Worm (Caenorhabditis elegans) whole organism, L2 larva: ENCODE data around the gene Y73C8C.10.
"Not testable (repeated sequence)": the region's sequence is repeated elsewhere in the genome, so short reads cannot be mapped to it uniquely, and the experiment has no call there.

Source experiments
- C34F6.9 ChIP-seq: fragments of 150-350 bp; optimal IDR thresholded peaks from 2 replicates; lab custom pipeline; 2014; ENCODE audit warnings: missing biosample characterization, missing genetic modification characterization
- R02D3.7 ChIP-seq: fragments of 150-350 bp; optimal IDR thresholded peaks from 2 replicates; lab custom pipeline; 2014; ENCODE audit warnings: missing biosample characterization, missing genetic modification characterization
- Y55F3AM.14 ChIP-seq: fragments of 200-800 bp; sonication (Bioruptor generic); optimal IDR thresholded peaks from 2 replicates; lab custom pipeline; 2018; ENCODE audit warnings: mild to moderate bottlenecking, missing genetic modification characterization, missing compliant biosample characterization
- alr-1 ChIP-seq: fragments of 150-350 bp; optimal IDR thresholded peaks from 2 replicates; lab custom pipeline; 2014; ENCODE audit warnings: missing biosample characterization, missing genetic modification characterization
- aly-2 ChIP-seq: fragments of 150-350 bp; optimal IDR thresholded peaks from 2 replicates; lab custom pipeline; 2014; ENCODE audit warnings: missing biosample characterization, missing genetic modification characterization
- ama-1 ChIP-seq: fragments of 150-350 bp; optimal IDR thresholded peaks from 2 replicates; lab custom pipeline; 2018; ENCODE audit warnings: inconsistent platforms
- ceh-16 ChIP-seq: fragments of 150-350 bp; optimal IDR thresholded peaks from 2 replicates; lab custom pipeline; 2014; ENCODE audit warnings: missing biosample characterization, missing genetic modification characterization
- ceh-82 ChIP-seq: fragments of 150-350 bp; optimal IDR thresholded peaks from 2 replicates; lab custom pipeline; 2014; ENCODE audit warnings: missing biosample characterization, missing genetic modification characterization
- crh-2 ChIP-seq: sonication (generic microtip); optimal IDR thresholded peaks from 2 replicates; lab custom pipeline; 2017; ENCODE audit warnings: missing biosample characterization, missing genetic modification characterization
- dmd-4 ChIP-seq: sonication (generic microtip); optimal IDR thresholded peaks from 2 replicates; lab custom pipeline; 2017; ENCODE audit warnings: missing biosample characterization, missing genetic modification characterization
- egl-27 ChIP-seq: sonication (generic microtip); optimal IDR thresholded peaks from 3 replicates; lab custom pipeline; 2017; ENCODE audit warnings: missing biosample characterization, missing genetic modification reagents, missing genetic modification characterization
- elt-1 ChIP-seq: fragments of 150-350 bp; optimal IDR thresholded peaks from 2 replicates; lab custom pipeline; 2014; ENCODE audit warnings: missing biosample characterization, missing genetic modification characterization
- fos-1 ChIP-seq: fragments of 150-350 bp; optimal IDR thresholded peaks from 2 replicates; lab custom pipeline; 2014; ENCODE audit warnings: missing biosample characterization, missing genetic modification characterization
- gmeb-1 ChIP-seq: fragments of 150-350 bp; optimal IDR thresholded peaks from 2 replicates; lab custom pipeline; 2014; ENCODE audit warnings: missing biosample characterization, missing genetic modification characterization
- lin-11 ChIP-seq: fragments of 150-350 bp; sonication (generic microtip); optimal IDR thresholded peaks from 2 replicates; lab custom pipeline; 2014; ENCODE audit warnings: missing biosample characterization, missing genetic modification characterization, inconsistent platforms, mixed read lengths
- lin-13 ChIP-seq: fragments of 150-350 bp; optimal IDR thresholded peaks from 2 replicates; lab custom pipeline; 2014; ENCODE audit warnings: missing biosample characterization, missing genetic modification reagents, missing genetic modification characterization
- lin-39 ChIP-seq: fragments of 150-350 bp; optimal IDR thresholded peaks from 2 replicates; lab custom pipeline; 2014; ENCODE audit warnings: missing biosample characterization, missing genetic modification reagents, missing genetic modification characterization
- lsy-2 ChIP-seq, 2 experiments: fragments of 150-350 bp in 1 of 2; sonication (generic microtip) in 1 of 2; optimal IDR thresholded peaks; 2 replicates each; lab custom pipeline; 2014 to 2017; ENCODE audit warnings: missing biosample characterization in 2 of 2, missing genetic modification characterization in 2 of 2
- mab-5 ChIP-seq: fragments of 150-350 bp; optimal IDR thresholded peaks from 2 replicates; lab custom pipeline; 2014; ENCODE audit warnings: missing biosample characterization, missing genetic modification characterization
- mbf-1 ChIP-seq: sonication (generic microtip); optimal IDR thresholded peaks from 2 replicates; lab custom pipeline; 2017; ENCODE audit warnings: missing biosample characterization, missing genetic modification characterization
- nhr-10 ChIP-seq: sonication (generic microtip); optimal IDR thresholded peaks from 2 replicates; lab custom pipeline; 2017; ENCODE audit warnings: missing biosample characterization, missing genetic modification characterization
- nhr-11 ChIP-seq: fragments of 150-350 bp; optimal IDR thresholded peaks from 2 replicates; lab custom pipeline; 2014; ENCODE audit warnings: missing biosample characterization, missing genetic modification characterization
- nhr-12 ChIP-seq: fragments of 150-350 bp; optimal IDR thresholded peaks from 2 replicates; lab custom pipeline; 2014; ENCODE audit warnings: missing biosample characterization, missing genetic modification characterization
- nhr-129 ChIP-seq: fragments of 150-350 bp; optimal IDR thresholded peaks from 2 replicates; lab custom pipeline; 2014; ENCODE audit warnings: missing biosample characterization, missing genetic modification characterization
- nhr-21 ChIP-seq: fragments of 150-350 bp; optimal IDR thresholded peaks from 2 replicates; lab custom pipeline; 2014; ENCODE audit warnings: missing biosample characterization, missing genetic modification characterization
- nhr-23 ChIP-seq: fragments of 150-350 bp; optimal IDR thresholded peaks from 2 replicates; lab custom pipeline; 2014; ENCODE audit warnings: missing biosample characterization, missing genetic modification reagents, missing genetic modification characterization
- nhr-237 ChIP-seq: fragments of 150-350 bp; optimal IDR thresholded peaks from 2 replicates; lab custom pipeline; 2014; ENCODE audit warnings: missing biosample characterization, missing genetic modification characterization
- sem-4 ChIP-seq: fragments of 150-350 bp; optimal IDR thresholded peaks from 2 replicates; lab custom pipeline; 2014; ENCODE audit warnings: missing biosample characterization, missing genetic modification reagents, missing genetic modification characterization
- skn-1 ChIP-seq: sonication (generic microtip); optimal IDR thresholded peaks from 2 replicates; lab custom pipeline; 2017; ENCODE audit warnings: missing biosample characterization, missing genetic modification characterization
- sma-3 ChIP-seq: sonication (generic microtip); optimal IDR thresholded peaks from 2 replicates; lab custom pipeline; 2016; ENCODE audit warnings: missing genetic modification reagents, missing genetic modification characterization, missing compliant biosample characterization
- sma-9 ChIP-seq, 2 experiments: fragments of 150-350 bp in 1 of 2; sonication (generic microtip) in 1 of 2; optimal IDR thresholded peaks; 2 replicates each; lab custom pipeline; 2014 to 2016; ENCODE audit warnings: missing genetic modification characterization in 2 of 2, mild to moderate bottlenecking in 1 of 2, missing biosample characterization in 1 of 2, missing compliant biosample characterization in 1 of 2, missing genetic modification reagents in 1 of 2, moderate library complexity in 1 of 2
- snpc-4 ChIP-seq: fragments of 150-350 bp; optimal IDR thresholded peaks from 2 replicates; lab custom pipeline; 2014; ENCODE audit warnings: missing biosample characterization, missing genetic modification characterization
- unc-55 ChIP-seq: fragments of 150-350 bp; sonication (generic microtip); optimal IDR thresholded peaks from 3 replicates; lab custom pipeline; 2014; ENCODE audit warnings: missing biosample characterization, missing genetic modification reagents, missing genetic modification characterization
- unc-62 ChIP-seq: fragments of 150-350 bp; optimal IDR thresholded peaks from 2 replicates; lab custom pipeline; 2014; ENCODE audit warnings: missing biosample characterization, missing genetic modification reagents, missing genetic modification characterization
- zag-1 ChIP-seq: fragments of 150-350 bp; optimal IDR thresholded peaks from 2 replicates; lab custom pipeline; 2014; ENCODE audit warnings: missing biosample characterization, missing genetic modification characterization
- ztf-11 ChIP-seq: sonication (generic microtip); optimal IDR thresholded peaks from 2 replicates; lab custom pipeline; 2017; ENCODE audit warnings: missing biosample characterization, missing genetic modification characterization

The Y73C8C.10 gene

ce11 chrV:3102049-3102448 is 25.5 kb downstream of the Y73C8C.10 start, which contains the start of gene Y73C8C.4:
Y73C8C.4 (minus strand) TSS chrV:3102149.
- TF ChIP-seq dmd-4, mbf-1, fos-1 (tag; lab: Kevin White, UChicago): not testable (repeated sequence)

ce11 chrV:3100527-3100926 is 27.0 kb downstream of the Y73C8C.10 start:
- TF ChIP-seq egl-27 (tag; lab: Kevin White, UChicago), result no peak
- TF ChIP-seq mbf-1 (tag; lab: Kevin White, UChicago), result no peak
- no peak for TF ChIP-seq nhr-23
- TF ChIP-seq unc-62 (GFP tag; lab: Kevin White, UChicago), result no peak
- TF ChIP-seq ztf-11 (tag; lab: Kevin White, UChicago), result no peak
- TF ChIP-seq lsy-2 (tag; optimal IDR thresholded peaks at IDR 0.05; lab: Kevin White, UChicago), result no peak
- TF ChIP-seq gmeb-1 (tag; lab: Kevin White, UChicago), result no peak
- no peak for TF ChIP-seq sma-3 (GFP tag; lab: Kevin White, UChicago)
- no peak for TF ChIP-seq lin-13
- no peak for TF ChIP-seq alr-1
- no peak for TF ChIP-seq nhr-21 (tag; lab: Kevin White, UChicago)
- no peak for TF ChIP-seq Y55F3AM.14 (GFP tag; lab: Kevin White, UChicago)
- no peak for TF ChIP-seq nhr-129 (tag; lab: Kevin White, UChicago)
- TF ChIP-seq, all 48 proteins: peak for 0

- TF ChIP-seq egl-27 (tag; lab: Kevin White, UChicago), result no peak
- no peak for TF ChIP-seq ceh-16 (tag; lab: Kevin White, UChicago)
- TF ChIP-seq nhr-237 (tag; lab: Kevin White, UChicago), result no peak
- no peak for TF ChIP-seq ceh-82 (tag; lab: Kevin White, UChicago)
- no peak for TF ChIP-seq lsy-2 (tag; optimal IDR thresholded peaks at IDR 0.05; lab: Kevin White, UChicago)
- peak; percentile 12 for TF ChIP-seq nhr-129 (tag; lab: Kevin White, UChicago)
- no peak for TF ChIP-seq nhr-11 (tag; lab: Kevin White, UChicago)
- peak; percentile 47 for TF ChIP-seq sma-9 (GFP tag; optimal IDR thresholded peaks at IDR 0.05; lab: Kevin White, UChicago)
- no peak for TF ChIP-seq sma-9 (tag; optimal IDR thresholded peaks at IDR 0.05; lab: Kevin White, UChicago)
- no peak for TF ChIP-seq unc-62 (GFP tag; lab: Kevin White, UChicago)
- no peak for TF ChIP-seq nhr-23
- no peak for TF ChIP-seq nhr-21 (tag; lab: Kevin White, UChicago)
- TF ChIP-seq aly-2 (tag; lab: Kevin White, UChicago), result no peak
- TF ChIP-seq sem-4 (tag; lab: Kevin White, UChicago), result no peak
- peak; percentile 19 for TF ChIP-seq fos-1 (tag; lab: Kevin White, UChicago)
- no peak for TF ChIP-seq crh-2 (tag; lab: Kevin White, UChicago)
- TF ChIP-seq snpc-4, result no peak
- no peak for TF ChIP-seq mab-5 (tag; lab: Kevin White, UChicago)
- TF ChIP-seq ama-1 (lab: Kevin White, UChicago), result no peak
- no peak for TF ChIP-seq lin-39 (tag; lab: Kevin White, UChicago)
- TF ChIP-seq C34F6.9 (tag; lab: Kevin White, UChicago), result peak; percentile 50
- TF ChIP-seq nhr-10 (tag; lab: Kevin White, UChicago), result no peak
- no peak for TF ChIP-seq sma-3 (GFP tag; lab: Kevin White, UChicago)
- TF ChIP-seq dmd-4 (tag; lab: Kevin White, UChicago), result no peak
- TF ChIP-seq zag-1, result no peak
- no peak for TF ChIP-seq lin-11
- no peak for TF ChIP-seq R02D3.7
Observed at ce11 chrV:3094351-3094750, 33.2 kb downstream of the Y73C8C.10 start, which contains the start of gene cyp-33C9. cyp-33C9 (minus strand) TSS chrV:3094561.

- no peak for TF ChIP-seq elt-1
- TF ChIP-seq nhr-10 (tag; lab: Kevin White, UChicago), result no peak
- no peak for TF ChIP-seq zag-1
- TF ChIP-seq C34F6.9 (tag; lab: Kevin White, UChicago), result no peak
Observed at ce11 chrV:3088768-3089167, 38.8 kb downstream of the Y73C8C.10 start, which contains the start of gene acs-21. acs-21 (plus strand) TSS chrV:3089068.

ce11 chrV:3086260-3086659 is 41.3 kb downstream of the Y73C8C.10 start, which contains the start of gene srt-8:
srt-8 (plus strand) TSS chrV:3086560.
- no peak for TF ChIP-seq nhr-21 (tag; lab: Kevin White, UChicago)
- TF ChIP-seq alr-1, result no peak
- no peak for TF ChIP-seq unc-55 (GFP tag; lab: Kevin White, UChicago)
- no peak for TF ChIP-seq ceh-16 (tag; lab: Kevin White, UChicago)
- no peak for TF ChIP-seq lsy-2 (tag; optimal IDR thresholded peaks at IDR 0.05; lab: Kevin White, UChicago)
- TF ChIP-seq crh-2 (tag; lab: Kevin White, UChicago), result no peak
- TF ChIP-seq nhr-12, result no peak
- no peak for TF ChIP-seq zag-1
- TF ChIP-seq nhr-129 (tag; lab: Kevin White, UChicago), result no peak
- TF ChIP-seq skn-1, result no peak
- no peak for TF ChIP-seq mab-5 (tag; lab: Kevin White, UChicago)
